Fruit fly (Drosophila melanogaster): ENCODE results near the gene Rcd-1.
A peak's percentile ranks its signal among the peaks of the same experiment; 100 is the strongest.

Rcd-1 gene

dm6 chrX:19683040-19683875 is 44.7 kb downstream of the Rcd-1 start, which contains the start of the genes dome and Ubqn (continued):
- TF ChIP-seq CG12659 (GFP tag; optimal IDR thresholded peaks at IDR 0.05) (peak; percentile 79), CG13894 (tag; optimal IDR thresholded peaks at IDR 0.05) (peak; percentile 33), pum (GFP tag; optimal IDR thresholded peaks at IDR 0.05) (no peak), Optix (GFP tag; IDR thresholded peaks at IDR 0.05) (no peak), CG11723 (GFP tag; optimal IDR thresholded peaks at IDR 0.05) (no peak), gsb-n (tag; optimal IDR thresholded peaks at IDR 0.05) (no peak), vvl (GFP tag; IDR thresholded peaks at IDR 0.05) (no peak; the same call in 1 of the 2 replicates), CG3847 (GFP tag; IDR thresholded peaks at IDR 0.05) (no peak), CG17568 (GFP tag; optimal IDR thresholded peaks at IDR 0.05) (no peak), salm (tag; optimal IDR thresholded peaks at IDR 0.05) (no peak), BEAF-32 (GFP tag; optimal IDR thresholded peaks at IDR 0.05) (peak; percentile 98), jigr1 (GFP tag; IDR thresholded peaks at IDR 0.05) (no peak), CG13775 (GFP tag; optimal IDR thresholded peaks at IDR 0.05) (peak; percentile 16), CG7372 (GFP tag; IDR thresholded peaks at IDR 0.05) (no peak), dm (GFP tag; optimal IDR thresholded peaks at IDR 0.05) (peak; percentile 22), CG10267 (tag; optimal IDR thresholded peaks at IDR 0.05) (peak; percentile 58), vnd (GFP tag; IDR thresholded peaks at IDR 0.05; ENCODE audit: partially characterized antibody) (peak; percentile 96)

- TF ChIP-seq Atf6 (GFP tag; IDR thresholded peaks at IDR 0.05) (no peak), crol (GFP tag; IDR thresholded peaks at IDR 0.05) (peak; percentile 75), ranshi (GFP tag; IDR thresholded peaks at IDR 0.05) (peak; percentile 24; the same call in 1 of the 2 replicates), grau (tag; optimal IDR thresholded peaks at IDR 0.05) (peak; percentile 86), CG11093 (GFP tag; IDR thresholded peaks at IDR 0.05) (no peak), Optix (GFP tag; IDR thresholded peaks at IDR 0.05) (0 out of 3 replicates have a peak, but pooled peaks have one; percentile 27), ara (GFP tag; IDR thresholded peaks at IDR 0.05) (0 out of 2 replicates have a peak, but pooled peaks have one; percentile 37), toy (GFP tag; IDR thresholded peaks at IDR 0.05) (no peak), row (GFP tag; IDR thresholded peaks at IDR 0.05) (peak; percentile 23; the same call in 1 of the 3 replicates)
These were observed 45.5 kb downstream of the Rcd-1 start for dm6 chrX:19684048-19684447.

dm6 chrX:19688848-19689247 is 50.3 kb downstream of the Rcd-1 start, which contains the start of gene CG14227:
CG14227 (minus strand) TSS chrX:19688948.
- TF ChIP-seq Ets65A (GFP tag) (peak; percentile 83), p53 (GFP tag; optimal IDR thresholded peaks at IDR 0.05) (no peak)

dm6 chrX:19690050-19690449 is 51.5 kb downstream of the Rcd-1 start:
- TF ChIP-seq Trl (optimal IDR thresholded peaks at IDR 0.05) (peak; percentile 61 to 66), Trl (GFP tag; optimal IDR thresholded peaks at IDR 0.05) (no peak), CG15073 (GFP tag; optimal IDR thresholded peaks at IDR 0.05) (no peak), Dll (GFP tag; IDR thresholded peaks at IDR 0.05; ENCODE audit: partially characterized antibody) (0 out of 4 replicates have a peak, but pooled peaks have one; percentile 19)

Measured in whole organism, embryonic.